Worm (Caenorhabditis elegans) whole organism, mixed stage, embryonic: ENCODE measurements around the gene T20G5.9.

Experiments used
- blmp-1 ChIP-seq: fragments of 150-350 bp; optimal IDR thresholded peaks from 2 replicates; lab custom pipeline; 2014; ENCODE audit warnings: missing biosample characterization, missing genetic modification characterization
- elt-1 ChIP-seq: sonication (generic microtip); optimal IDR thresholded peaks from 2 replicates; lab custom pipeline; 2017; ENCODE audit warnings: missing genetic modification characterization, mild to moderate bottlenecking, missing compliant biosample characterization, antibody characterized with exemption, moderate library complexity, borderline replicate concordance; ENCODE audit not compliant: insufficient read depth
- elt-3 ChIP-seq: fragments of 150-350 bp; optimal IDR thresholded peaks from 2 replicates; lab custom pipeline; 2014; ENCODE audit warnings: missing biosample characterization, missing genetic modification characterization
- lin-13 ChIP-seq: fragments of 150-350 bp; optimal IDR thresholded peaks from 2 replicates; lab custom pipeline; 2014; ENCODE audit warnings: missing biosample characterization, missing genetic modification characterization
- mab-5 ChIP-seq: fragments of 150-350 bp; optimal IDR thresholded peaks from 2 replicates; lab custom pipeline; 2014; ENCODE audit warnings: missing biosample characterization, missing genetic modification characterization
- mep-1 ChIP-seq: fragments of 150-350 bp; optimal IDR thresholded peaks from 2 replicates; lab custom pipeline; 2017; ENCODE audit warnings: missing biosample characterization, missing genetic modification reagents, missing genetic modification characterization, inconsistent platforms
- nhr-12 ChIP-seq: fragments of 150-350 bp; optimal IDR thresholded peaks from 2 replicates; lab custom pipeline; 2014; ENCODE audit warnings: missing biosample characterization, missing genetic modification characterization
- nhr-237 ChIP-seq: fragments of 150-350 bp; optimal IDR thresholded peaks from 2 replicates; lab custom pipeline; 2014; ENCODE audit warnings: missing biosample characterization, missing genetic modification characterization
- nhr-28 ChIP-seq: fragments of 150-350 bp; optimal IDR thresholded peaks from 2 replicates; lab custom pipeline; 2014; ENCODE audit warnings: missing biosample characterization, missing genetic modification characterization
- nhr-76 ChIP-seq: sonication (generic microtip); optimal IDR thresholded peaks from 2 replicates; lab custom pipeline; 2017; ENCODE audit warnings: missing biosample characterization, missing genetic modification characterization
- snpc-4 ChIP-seq: fragments of 150-350 bp; optimal IDR thresholded peaks from 2 replicates; lab custom pipeline; 2014; ENCODE audit warnings: missing biosample characterization, missing genetic modification characterization
- unc-62 ChIP-seq: fragments of 150-350 bp; optimal IDR thresholded peaks from 2 replicates; lab custom pipeline; 2014; ENCODE audit warnings: missing biosample characterization, missing genetic modification reagents, missing genetic modification characterization

ce11 chrIII:10216585-10217278, 7.1 kb downstream of the T20G5.9 start, which contains the start of gene cts-1:
- TF ChIP-seq lin-13 (tag; lab: Kevin White, UChicago) (peak; percentile 2), nhr-12 (tag; lab: Kevin White, UChicago) (no peak), nhr-76 (no peak), mep-1 (tag; lab: Kevin White, UChicago) (peak; percentile 49), elt-1 (tag; lab: Kevin White, UChicago) (no peak), mab-5 (tag; lab: Kevin White, UChicago) (no peak), blmp-1 (tag; lab: Kevin White, UChicago) (no peak), nhr-28 (no peak), elt-3 (no peak), snpc-4 (tag; lab: Kevin White, UChicago) (no peak), unc-62 (GFP tag; lab: Kevin White, UChicago) (peak; percentile 53), nhr-237 (tag; lab: Kevin White, UChicago) (peak; percentile 46)
